Worm (Caenorhabditis elegans) whole organism, L4/young adult: ENCODE measurements around the gene dhhc-1.

ENCODE experiments used
- W03F9.2 ChIP-seq: fragments of 150-350 bp; optimal IDR thresholded peaks from 2 replicates; lab custom pipeline; 2014; ENCODE audit warnings: missing biosample characterization, missing genetic modification characterization
- dao-5 ChIP-seq: sonication (generic microtip); optimal IDR thresholded peaks from 2 replicates; lab custom pipeline; 2016; ENCODE audit warnings: missing genotype, missing genetic modification characterization, moderate library complexity, missing compliant biosample characterization
- him-1 ChIP-seq: sonication (generic microtip); optimal IDR thresholded peaks from 2 replicates; lab custom pipeline; 2016; ENCODE audit warnings: missing genotype, missing genetic modification reagents, missing genetic modification characterization, missing compliant biosample characterization

DNA sequence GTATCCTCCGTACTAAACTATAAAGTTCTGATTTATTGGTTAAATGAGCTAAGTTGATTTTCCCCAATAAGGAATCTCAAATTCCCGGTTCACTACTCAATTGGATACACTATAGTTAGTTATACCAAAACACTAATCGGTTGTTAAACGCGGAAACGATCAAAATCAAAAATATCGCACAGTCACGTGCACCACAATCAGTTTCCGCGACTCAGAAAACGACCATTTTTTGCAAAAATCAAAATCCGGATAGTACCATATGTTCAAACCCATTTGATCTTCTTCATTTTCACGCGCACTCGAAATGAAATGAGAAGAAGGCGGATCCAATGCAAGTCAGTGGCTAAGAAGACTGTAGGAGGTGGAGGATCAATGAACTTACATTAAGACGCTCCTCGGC lies 18.7 kb downstream of the dhhc-1 start:
- TF ChIP-seq dao-5 (tag; lab: Kevin White, UChicago) (no peak), him-1 (tag; lab: Kevin White, UChicago) (no peak), W03F9.2 (no peak)
